Worm (Caenorhabditis elegans): ENCODE measurements around the gene swt-2.
A peak's percentile ranks its signal among the peaks of the same experiment; 100 is the strongest.

The swt-2 gene

ce11 chrV:7575563-7575962, 45.6 kb downstream of the swt-2 start, which contains the start of the genes snu-66 and ints-9 (continued):
- TF ChIP-seq dve-1 (tag; optimal IDR thresholded peaks at IDR 0.05; ENCODE audit: insufficient read depth) (peak; percentile 52), pqm-1 (tag; optimal IDR thresholded peaks at IDR 0.05) (no peak)

- TF ChIP-seq unc-39 (tag; optimal IDR thresholded peaks at IDR 0.05): no peak
- TF ChIP-seq dpl-1 (GFP tag; optimal IDR thresholded peaks at IDR 0.05): peak; percentile 36
- peak; percentile 41 for TF ChIP-seq rbr-2 (tag; optimal IDR thresholded peaks at IDR 0.05)
- TF ChIP-seq snpc-4 (tag; optimal IDR thresholded peaks at IDR 0.05): no peak
- TF ChIP-seq dve-1 (tag; optimal IDR thresholded peaks at IDR 0.05; ENCODE audit: insufficient read depth): peak; percentile 20
- no peak for TF ChIP-seq lin-15B (tag; optimal IDR thresholded peaks at IDR 0.05)
- peak; percentile 38; the same call in 1 of the 2 replicates for TF ChIP-seq ceh-44 (GFP tag; IDR thresholded peaks at IDR 0.05)
- no peak for TF ChIP-seq pqm-1 (tag; optimal IDR thresholded peaks at IDR 0.05)
- peak; percentile 52 for TF ChIP-seq mep-1 (tag; optimal IDR thresholded peaks at IDR 0.05)
- TF ChIP-seq lsy-2 (tag; optimal IDR thresholded peaks at IDR 0.05): peak in 1 of 2 experiments; percentile 77
- peak in 1 of 2 experiments; percentile 65 for TF ChIP-seq unc-62 (GFP tag; optimal IDR thresholded peaks at IDR 0.05 in 1 of 2)
- TF ChIP-seq unc-62 (tag; optimal IDR thresholded peaks at IDR 0.05): no peak
- no peak for TF ChIP-seq ZK546.5 (tag; optimal IDR thresholded peaks at IDR 0.05)
- TF ChIP-seq lin-38 (GFP tag; IDR thresholded peaks at IDR 0.05): peak; percentile 96
- no peak for TF ChIP-seq lir-3 (tag; optimal IDR thresholded peaks at IDR 0.05)
- peak; percentile 67 for TF ChIP-seq mes-2 (tag; optimal IDR thresholded peaks at IDR 0.05; ENCODE audit: poor library complexity, severe bottlenecking)
- no peak for TF ChIP-seq ceh-62 (tag; optimal IDR thresholded peaks at IDR 0.05)
- peak; percentile 45 for TF ChIP-seq ceh-28 (tag; optimal IDR thresholded peaks at IDR 0.05)
- peak; percentile 2 for TF ChIP-seq aha-1 (tag)
- TF ChIP-seq ctbp-1 (GFP tag; IDR thresholded peaks at IDR 0.05): no peak
Observed at ce11 chrV:7580378-7580777, 50.4 kb downstream of the swt-2 start, which contains the start of gene ets-6. Gene ets-6 (minus strand): TSS chrV:7580546.
